Fruit fly (Drosophila melanogaster) whole organism, prepupa: Measurements from ENCODE around the gene grsm.

Experiments
- CG16779 ChIP-seq: fragments of 200-800 bp; sonication (Bioruptor generic); optimal IDR thresholded peaks from 3 replicates; lab custom pipeline; 2017; ENCODE audit warnings: missing biosample characterization, mild to moderate bottlenecking, missing genetic modification characterization
- CG6854 ChIP-seq: fragments of 200-800 bp; sonication (Bioruptor generic); optimal IDR thresholded peaks from 2 replicates; lab custom pipeline; 2017; ENCODE audit warnings: missing biosample characterization, mild to moderate bottlenecking, missing genetic modification characterization
- CG8119 ChIP-seq: fragments of 200-800 bp; sonication (Bioruptor generic); IDR thresholded peaks from 3 replicates; pipeline ENCODE4 v1.3.6; 2022; ENCODE audit warnings: missing biosample characterization, missing genetic modification characterization
- CG8632 ChIP-seq: fragments of 200-800 bp; sonication (Bioruptor generic); optimal IDR thresholded peaks from 3 replicates; lab custom pipeline; 2016; ENCODE audit warnings: missing biosample characterization, missing genetic modification characterization
- OdsH ChIP-seq: fragments of 200-800 bp; sonication (Bioruptor generic); optimal IDR thresholded peaks from 3 replicates; lab custom pipeline; 2016; ENCODE audit warnings: missing biosample characterization, missing genetic modification characterization
- pdm3 ChIP-seq: fragments of 200-800 bp; sonication (Bioruptor generic); optimal IDR thresholded peaks from 3 replicates; lab custom pipeline; 2016; ENCODE audit warnings: missing biosample characterization, missing genetic modification characterization

DNA sequence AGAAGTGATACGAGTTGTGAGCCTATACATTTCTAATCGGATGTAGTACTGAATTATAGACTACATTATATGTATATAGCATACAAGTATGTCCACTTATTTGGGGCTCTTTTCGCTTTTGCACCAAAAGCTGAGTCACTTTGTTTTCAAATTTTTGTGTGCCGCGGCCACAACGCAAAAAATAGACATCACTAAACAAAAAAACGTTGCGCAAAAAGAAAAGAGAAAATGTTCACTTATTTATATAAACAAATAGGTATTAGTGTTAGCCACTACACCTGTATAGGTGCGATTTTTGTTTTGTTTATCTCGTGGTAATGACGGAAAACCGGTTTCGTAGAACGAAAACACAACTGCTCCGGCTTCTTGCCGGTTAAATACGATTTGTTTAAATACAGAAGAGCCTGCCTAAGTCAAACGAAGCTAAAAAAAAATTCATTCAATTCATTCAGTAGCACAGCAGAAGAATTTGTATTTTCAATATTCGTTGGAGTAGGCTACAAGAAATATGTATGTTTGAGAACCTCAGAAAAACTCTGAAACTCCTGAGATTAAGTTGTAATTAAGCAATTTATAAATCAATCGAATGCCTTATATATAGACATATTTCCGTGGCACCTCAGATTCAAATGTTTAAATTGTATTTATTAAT lies 15.6 kb upstream of the grsm start:
- TF ChIP-seq CG8632 (GFP tag; lab: Kevin White, UChicago) (no peak), CG6854 (GFP tag; lab: Kevin White, UChicago) (no peak), OdsH (no peak), CG8119 (GFP tag; lab: Robert Waterston, UW) (peak; percentile 13; the same call in 1 of the 3 replicates), pdm3 (GFP tag; lab: Kevin White, UChicago) (no peak), CG16779 (tag; lab: Kevin White, UChicago) (no peak)
